Worm (Caenorhabditis elegans): ENCODE measurements around the gene fbxb-75.

- TF ChIP-seq ama-1 (optimal IDR thresholded peaks at IDR 0.05) = no peak
- TF ChIP-seq flt-1 (GFP tag; IDR thresholded peaks at IDR 0.05) = no peak
- TF ChIP-seq tbx-37 (GFP tag; conservative IDR thresholded peaks at IDR 0.05) = no peak
- TF ChIP-seq ceh-36 (tag; optimal IDR thresholded peaks at IDR 0.05) = no peak
- no peak for TF ChIP-seq aly-1 (tag; optimal IDR thresholded peaks at IDR 0.05)
- TF ChIP-seq pes-1 (GFP tag; IDR thresholded peaks at IDR 0.05) = no peak
- TF ChIP-seq F13C5.2 (tag; optimal IDR thresholded peaks at IDR 0.05) = no peak
- no peak for TF ChIP-seq B0310.2 (tag; optimal IDR thresholded peaks at IDR 0.05)
- no peak for TF ChIP-seq tra-4 (tag; optimal IDR thresholded peaks at IDR 0.05)
- no peak for TF ChIP-seq hmbx-1 (tag; optimal IDR thresholded peaks at IDR 0.05)
- no peak for TF ChIP-seq scrt-1 (GFP tag; IDR thresholded peaks at IDR 0.05)
- TF ChIP-seq ets-7 (tag; optimal IDR thresholded peaks at IDR 0.05) = no peak
- no peak for TF ChIP-seq ceh-13 (GFP tag; optimal IDR thresholded peaks at IDR 0.05)
Measured at ce11 chrIV:4429901-4430300, 11.1 kb downstream of the fbxb-75 start, which contains the start of the genes str-185 and R08C7.5.

All from whole organism, early embryonic.